Fruit fly (Drosophila melanogaster) whole organism, embryonic: Measurements from ENCODE around the gene Glyat.

Experiments used
- Antp ChIP-seq: fragments of 200-800 bp; sonication (Bioruptor generic); optimal IDR thresholded peaks from 3 replicates; lab custom pipeline; 2016; ENCODE audit warnings: missing biosample characterization, missing genetic modification characterization
- Bgb ChIP-seq: fragments of 200-800 bp; sonication (Bioruptor generic); IDR thresholded peaks from 2 replicates; pipeline ENCODE4 v1.3.6; 2022; ENCODE audit warnings: missing biosample characterization, missing genetic modification characterization; ENCODE audit not compliant: partially characterized antibody
- CG10274 ChIP-seq: fragments of 200-800 bp; sonication (Bioruptor generic); optimal IDR thresholded peaks from 3 replicates; lab custom pipeline; 2017; ENCODE audit warnings: missing biosample characterization, mild to moderate bottlenecking, missing genetic modification characterization
- CG11085 ChIP-seq: fragments of 200-800 bp; sonication (Bioruptor generic); IDR thresholded peaks from 2 replicates; pipeline ENCODE4 v1.3.6; 2022; ENCODE audit warnings: missing biosample characterization, missing genetic modification characterization
- CG11247 ChIP-seq: fragments of 200-800 bp; sonication (Bioruptor generic); IDR thresholded peaks from 2 replicates; pipeline ENCODE4 v1.3.6; 2022; ENCODE audit warnings: missing biosample characterization, missing genetic modification characterization
- CG11723 ChIP-seq: fragments of 200-800 bp; sonication (Bioruptor generic); optimal IDR thresholded peaks from 2 replicates; lab custom pipeline; 2017; ENCODE audit warnings: missing biosample characterization, mild to moderate bottlenecking, missing genetic modification characterization
- CG12299 ChIP-seq: fragments of 200-800 bp; sonication (Bioruptor generic); optimal IDR thresholded peaks from 2 replicates; lab custom pipeline; 2018; ENCODE audit warnings: missing biosample characterization, mild to moderate bottlenecking, missing genetic modification characterization
- CG1233 ChIP-seq: fragments of 200-800 bp; sonication (Bioruptor generic); optimal IDR thresholded peaks from 4 replicates; lab custom pipeline; 2018; ENCODE audit warnings: missing biosample characterization, mild to moderate bottlenecking, missing genetic modification characterization
- CG12391 ChIP-seq: fragments of 200-800 bp; sonication (Bioruptor generic); optimal IDR thresholded peaks from 3 replicates; lab custom pipeline; 2018; ENCODE audit warnings: missing biosample characterization, mild to moderate bottlenecking, missing genetic modification characterization, moderate library complexity
- CG1529 ChIP-seq: fragments of 200-800 bp; sonication (Bioruptor generic); optimal IDR thresholded peaks from 3 replicates; lab custom pipeline; 2018; ENCODE audit warnings: missing biosample characterization, missing genetic modification characterization
- CG17912 ChIP-seq: fragments of 200-800 bp; sonication (Bioruptor generic); optimal IDR thresholded peaks from 2 replicates; lab custom pipeline; 2018; ENCODE audit warnings: missing biosample characterization, mild to moderate bottlenecking, missing genetic modification characterization
- CG2199 ChIP-seq: fragments of 200-800 bp; sonication (Bioruptor generic); IDR thresholded peaks from 3 replicates; pipeline ENCODE4 v1.3.6; 2022; ENCODE audit warnings: missing biosample characterization, missing genetic modification characterization
- CG34422 ChIP-seq: fragments of 200-800 bp; sonication (Bioruptor generic); IDR thresholded peaks from 3 replicates; pipeline ENCODE4 v1.3.6; 2022; ENCODE audit warnings: missing biosample characterization, missing genetic modification characterization
- CG5180 ChIP-seq: fragments of 200-800 bp; sonication (Bioruptor generic); optimal IDR thresholded peaks from 3 replicates; lab custom pipeline; 2017; ENCODE audit warnings: missing biosample characterization, missing genetic modification characterization, mild to moderate bottlenecking, moderate library complexity, missing genetic modification reagents
- CG6654 ChIP-seq: fragments of 200-800 bp; sonication (Bioruptor generic); optimal IDR thresholded peaks from 2 replicates; lab custom pipeline; 2017; ENCODE audit warnings: missing biosample characterization, mild to moderate bottlenecking, missing genetic modification characterization
- CG6765 ChIP-seq: fragments of 200-800 bp; sonication (Bioruptor generic); optimal IDR thresholded peaks from 3 replicates; lab custom pipeline; 2017; ENCODE audit warnings: missing biosample characterization, mild to moderate bottlenecking, missing genetic modification characterization
- CG6854 ChIP-seq: fragments of 200-800 bp; sonication (Bioruptor generic); optimal IDR thresholded peaks from 3 replicates; lab custom pipeline; 2017; ENCODE audit warnings: missing biosample characterization, mild to moderate bottlenecking, missing genetic modification characterization
- CG8388 ChIP-seq: fragments of 200-800 bp; sonication (Bioruptor generic); optimal IDR thresholded peaks from 2 replicates; lab custom pipeline; 2019; ENCODE audit warnings: missing biosample characterization, mild to moderate bottlenecking, missing genetic modification characterization, moderate library complexity
- CkIIα-i1 ChIP-seq: fragments of 200-800 bp; sonication (Bioruptor generic); IDR thresholded peaks from 2 replicates; pipeline ENCODE4 v1.3.6; 2022; ENCODE audit warnings: missing biosample characterization, missing genetic modification characterization
- E2f1 ChIP-seq: fragments of 200-800 bp; sonication (Bioruptor generic); IDR thresholded peaks from 2 replicates; pipeline ENCODE4 v1.3.6; 2022; ENCODE audit warnings: missing biosample characterization, missing genetic modification characterization
- HHEX ChIP-seq: fragments of 200-800 bp; sonication (Bioruptor generic); optimal IDR thresholded peaks from 3 replicates; lab custom pipeline; 2017; ENCODE audit warnings: missing biosample characterization, mild to moderate bottlenecking, missing genetic modification characterization, missing genetic modification reagents
- HmgZ ChIP-seq: fragments of 200-800 bp; sonication (Bioruptor generic); optimal IDR thresholded peaks from 2 replicates; lab custom pipeline; 2018; ENCODE audit warnings: missing biosample characterization, mild to moderate bottlenecking, missing genetic modification characterization
- Hr3 ChIP-seq: fragments of 200-800 bp; sonication (Bioruptor generic); optimal IDR thresholded peaks from 3 replicates; lab custom pipeline; 2016; ENCODE audit warnings: missing biosample characterization, missing genetic modification characterization
- Hsf ChIP-seq: fragments of 200-800 bp; sonication (Bioruptor generic); optimal IDR thresholded peaks from 3 replicates; lab custom pipeline; 2016; ENCODE audit warnings: missing biosample characterization, missing genetic modification characterization
- MBD-R2 ChIP-seq: fragments of 200-800 bp; sonication (Bioruptor generic); IDR thresholded peaks from 2 replicates; pipeline ENCODE4 v1.3.6; 2022; ENCODE audit warnings: missing biosample characterization, missing genetic modification characterization
- Med ChIP-seq: fragments of 200-800 bp; sonication (Bioruptor generic); peaks from one replicate; lab custom pipeline; 2016; ENCODE audit warnings: missing biosample characterization, missing genetic modification characterization, mild to moderate bottlenecking, inconsistent platforms, moderate library complexity
- Poxn ChIP-seq: fragments of 200-800 bp; sonication (Bioruptor generic); IDR thresholded peaks from 2 replicates; pipeline ENCODE4 v1.3.6; 2022; ENCODE audit warnings: missing biosample characterization, missing genetic modification characterization
- Side ChIP-seq: fragments of 200-800 bp; sonication (Bioruptor generic); optimal IDR thresholded peaks from 2 replicates; lab custom pipeline; 2016; ENCODE audit warnings: missing biosample characterization, missing genetic modification characterization
- TFAM ChIP-seq: fragments of 200-800 bp; sonication (Bioruptor generic); optimal IDR thresholded peaks from 2 replicates; lab custom pipeline; 2017; ENCODE audit warnings: missing biosample characterization, missing genetic modification characterization, inconsistent platforms
- ac ChIP-seq: fragments of 200-800 bp; sonication (Bioruptor generic); optimal IDR thresholded peaks from 3 replicates; lab custom pipeline; 2017; ENCODE audit warnings: missing biosample characterization, mild to moderate bottlenecking, missing genetic modification characterization
- ap ChIP-seq: fragments of 200-800 bp; sonication (Bioruptor generic); IDR thresholded peaks from 2 replicates; pipeline ENCODE4 v1.3.6; 2022; ENCODE audit warnings: missing biosample characterization, missing genetic modification characterization
- ase ChIP-seq: fragments of 200-800 bp; sonication (Bioruptor generic); IDR thresholded peaks from 3 replicates; pipeline ENCODE4 v1.3.6; 2022; ENCODE audit warnings: missing biosample characterization, missing genetic modification characterization
- ash1 ChIP-seq: fragments of 200-800 bp; sonication (Bioruptor generic); optimal IDR thresholded peaks from 2 replicates; lab custom pipeline; 2018; ENCODE audit warnings: missing biosample characterization, mild to moderate bottlenecking, missing genetic modification characterization
- bbx ChIP-seq: fragments of 200-800 bp; sonication (Bioruptor generic); IDR thresholded peaks from 2 replicates; pipeline ENCODE4 v1.3.6; 2022; ENCODE audit warnings: missing biosample characterization, missing genetic modification characterization; ENCODE audit not compliant: partially characterized antibody
- chif ChIP-seq, 2 experiments: fragments of 200-800 bp; sonication (Bioruptor generic); optimal IDR thresholded peaks; 3 replicates each; lab custom pipeline; 2016; ENCODE audit warnings: missing biosample characterization in 2 of 2, missing genetic modification characterization in 2 of 2
- chm ChIP-seq: fragments of 200-800 bp; sonication (Bioruptor generic); IDR thresholded peaks from 2 replicates; pipeline ENCODE4 v1.3.6; 2022; ENCODE audit warnings: missing biosample characterization, missing genetic modification characterization
- dati ChIP-seq: fragments of 200-800 bp; sonication (Bioruptor generic); IDR thresholded peaks from 2 replicates; pipeline ENCODE4 v1.3.6; 2022; ENCODE audit warnings: missing biosample characterization, missing genetic modification characterization
- en ChIP-seq: fragments of 200-800 bp; sonication (Bioruptor generic); optimal IDR thresholded peaks from 2 replicates; lab custom pipeline; 2016; ENCODE audit warnings: missing biosample characterization, missing genetic modification characterization
- esg ChIP-seq: fragments of 200-800 bp; sonication (Bioruptor generic); conservative IDR thresholded peaks from 2 replicates; pipeline ENCODE4 v1.3.6; 2022; ENCODE audit warnings: missing biosample characterization, missing genetic modification characterization
- fru ChIP-seq: fragments of >200 bp; optimal IDR thresholded peaks from 2 replicates; lab custom pipeline; 2017
- gem ChIP-seq: fragments of 200-800 bp; sonication (Bioruptor generic); optimal IDR thresholded peaks from 2 replicates; lab custom pipeline; 2019; ENCODE audit warnings: missing biosample characterization, mild to moderate bottlenecking, missing genetic modification characterization, moderate library complexity
- gsb-n ChIP-seq: fragments of 200-800 bp; sonication (Bioruptor generic); optimal IDR thresholded peaks from 3 replicates; lab custom pipeline; 2018; ENCODE audit warnings: missing biosample characterization, mild to moderate bottlenecking, missing genetic modification characterization
- lbe ChIP-seq: fragments of 200-800 bp; sonication (Bioruptor generic); optimal IDR thresholded peaks from 2 replicates; lab custom pipeline; 2016; ENCODE audit warnings: missing biosample characterization, mild to moderate bottlenecking, missing genetic modification characterization
- sd ChIP-seq: fragments of 200-800 bp; sonication (Bioruptor generic); optimal IDR thresholded peaks from 3 replicates; lab custom pipeline; 2018; ENCODE audit warnings: missing biosample characterization, mild to moderate bottlenecking, missing genetic modification characterization, moderate library complexity
- seq ChIP-seq: fragments of 200-800 bp; sonication (Bioruptor generic); IDR thresholded peaks from 2 replicates; pipeline ENCODE4 v1.3.6; 2022; ENCODE audit warnings: missing biosample characterization, missing genetic modification characterization
- sisA ChIP-seq: fragments of 200-800 bp; sonication (Bioruptor generic); IDR thresholded peaks from 2 replicates; pipeline ENCODE4 v1.3.6; 2022; ENCODE audit warnings: missing biosample characterization, missing genetic modification characterization
- tin ChIP-seq: fragments of 200-800 bp; sonication (Bioruptor generic); optimal IDR thresholded peaks from 3 replicates; lab custom pipeline; 2016; ENCODE audit warnings: missing biosample characterization, missing genetic modification characterization
- usp ChIP-seq: fragments of >200 bp; optimal IDR thresholded peaks from 2 replicates; lab custom pipeline; 2017; ENCODE audit warnings: missing biosample characterization, missing genetic modification characterization
- yki ChIP-seq: fragments of >200 bp; optimal IDR thresholded peaks from 3 replicates; lab custom pipeline; 2018
- zf30C ChIP-seq: fragments of 200-800 bp; sonication (Bioruptor generic); optimal IDR thresholded peaks from 3 replicates; lab custom pipeline; 2018; ENCODE audit warnings: missing biosample characterization, mild to moderate bottlenecking, missing genetic modification characterization

The Glyat gene

dm6 chr2L:8009283-8010211 is 905 bp downstream of the Glyat start, which contains the start of gene CG12560 (continued):
- TF ChIP-seq CG5180 (GFP tag; lab: Kevin White, UChicago) (no peak), CG10274 (GFP tag; lab: Kevin White, UChicago) (no peak), chm (GFP tag; lab: Robert Waterston, UW) (peak; percentile 40; the same call in 1 of the 2 replicates), chif (GFP tag; optimal IDR thresholded peaks at IDR 0.05; lab: Kevin White, UChicago) (no peak), CG1233 (GFP tag; lab: Kevin White, UChicago) (no peak), CG12299 (tag; lab: Kevin White, UChicago) (no peak), Hsf (no peak), dati (GFP tag; lab: Robert Waterston, UW) (no peak), CG17912 (GFP tag; lab: Kevin White, UChicago) (peak; percentile 20), CG11085 (GFP tag; lab: Robert Waterston, UW) (no peak), HHEX (GFP tag; lab: Kevin White, UChicago) (no peak), ap (no peak), fru (lab: Kevin White, UChicago) (no peak), gem (peak; percentile 24), CG8388 (GFP tag; lab: Kevin White, UChicago) (no peak), seq (GFP tag; lab: Robert Waterston, UW) (0 out of 2 replicates have a peak, but pooled peaks have one; percentile 7), ase (GFP tag; lab: Robert Waterston, UW) (no peak), Antp (GFP tag; lab: Kevin White, UChicago) (peak; percentile 2), tin (GFP tag; lab: Kevin White, UChicago) (no peak), en (GFP tag; lab: Kevin White, UChicago) (no peak), CkIIα-i1 (no peak), gsb-n (tag; lab: Kevin White, UChicago) (no peak), esg (GFP tag; lab: Robert Waterston, UW) (no peak), Bgb (GFP tag; lab: Robert Waterston, UW) (no peak), Side (GFP tag; lab: Kevin White, UChicago) (no peak), CG1529 (no peak), ash1 (GFP tag; lab: Kevin White, UChicago) (no peak), HmgZ (tag; lab: Kevin White, UChicago) (peak; percentile 8), CG6654 (GFP tag; lab: Kevin White, UChicago) (no peak), CG2199 (GFP tag; lab: Robert Waterston, UW) (no peak), CG12391 (tag; lab: Kevin White, UChicago) (no peak), Poxn (GFP tag; lab: Robert Waterston, UW) (no peak), usp (GFP tag; lab: Kevin White, UChicago) (no peak), CG6854 (no peak), lbe (GFP tag; lab: Kevin White, UChicago) (no peak), ac (GFP tag; lab: Kevin White, UChicago) (no peak), E2f1 (GFP tag; lab: Robert Waterston, UW) (0 out of 2 replicates have a peak, but pooled peaks have one; percentile 22), zf30C (GFP tag; lab: Kevin White, UChicago) (no peak), MBD-R2 (no peak), CG11723 (GFP tag; lab: Kevin White, UChicago) (no peak), sd (tag; lab: Kevin White, UChicago) (peak; percentile 78), bbx (GFP tag; lab: Robert Waterston, UW) (no peak; the same call in 1 of the 2 replicates), Med (peak; percentile 33), sisA (GFP tag; lab: Robert Waterston, UW) (no peak), CG6765 (GFP tag; lab: Kevin White, UChicago) (no peak), CG11247 (GFP tag; lab: Robert Waterston, UW) (no peak), yki (lab: Kevin White, UChicago) (no peak), TFAM (GFP tag; lab: Kevin White, UChicago) (no peak), Hr3 (GFP tag; lab: Kevin White, UChicago) (no peak), CG34422 (GFP tag; lab: Robert Waterston, UW) (peak; percentile 43; the same call in 1 of the 3 replicates)
